Fruit fly (Drosophila melanogaster): ENCODE results near the gene CG14435.

Gene CG14435

dm6 chrX:6803312-6803794 is 40.4 kb downstream of the CG14435 start, which contains the start of the genes C3G and pod1 (continued):
- no peak for TF ChIP-seq fru (optimal IDR thresholded peaks at IDR 0.05)
- TF ChIP-seq otp (GFP tag; IDR thresholded peaks at IDR 0.05) = no peak
- TF ChIP-seq CG10654 (GFP tag; optimal IDR thresholded peaks at IDR 0.05) = no peak
- no peak for TF ChIP-seq ash1 (GFP tag; optimal IDR thresholded peaks at IDR 0.05)
- TF ChIP-seq Rfx (GFP tag; IDR thresholded peaks at IDR 0.05) = peak; percentile 62
- TF ChIP-seq z (GFP tag; IDR thresholded peaks at IDR 0.05) = no peak
- TF ChIP-seq CG14860 (GFP tag; IDR thresholded peaks at IDR 0.05; ENCODE audit: partially characterized antibody) = peak; percentile 97
- no peak for TF ChIP-seq jing (GFP tag; optimal IDR thresholded peaks at IDR 0.05)
- no peak for TF ChIP-seq dmrt11E (tag; optimal IDR thresholded peaks at IDR 0.05)
- TF ChIP-seq CG2202 (tag; optimal IDR thresholded peaks at IDR 0.05) = no peak
- TF ChIP-seq al (GFP tag; IDR thresholded peaks at IDR 0.05) = 0 out of 2 replicates have a peak, but pooled peaks have one; percentile 14
- peak; percentile 93 for TF ChIP-seq cg (GFP tag; optimal IDR thresholded peaks at IDR 0.05)
- no peak for TF ChIP-seq bsh (GFP tag; optimal IDR thresholded peaks at IDR 0.05)
- peak; percentile 96 for TF ChIP-seq CG34224 (GFP tag; IDR thresholded peaks at IDR 0.05; ENCODE audit: partially characterized antibody)
- TF ChIP-seq ATbp (GFP tag; optimal IDR thresholded peaks at IDR 0.05) = no peak
- TF ChIP-seq Sox100B (GFP tag; optimal IDR thresholded peaks at IDR 0.05) = no peak
- TF ChIP-seq cwo (GFP tag; optimal IDR thresholded peaks at IDR 0.05) = no peak
- TF ChIP-seq Atf6 (GFP tag; IDR thresholded peaks at IDR 0.05) = no peak
- TF ChIP-seq CG1647 (GFP tag; optimal IDR thresholded peaks at IDR 0.05) = peak; percentile 39
- no peak for TF ChIP-seq dati (GFP tag; IDR thresholded peaks at IDR 0.05)
- no peak for TF ChIP-seq CG9609 (GFP tag; optimal IDR thresholded peaks at IDR 0.05)
- TF ChIP-seq esg (GFP tag; conservative IDR thresholded peaks at IDR 0.05) = no peak
- no peak for TF ChIP-seq Ssrp (tag; optimal IDR thresholded peaks at IDR 0.05)
- TF ChIP-seq CG14667 (GFP tag; IDR thresholded peaks at IDR 0.05) = no peak
- no peak for TF ChIP-seq Mrtf (GFP tag; IDR thresholded peaks at IDR 0.05)
- TF ChIP-seq CG10147 (GFP tag; optimal IDR thresholded peaks at IDR 0.05) = no peak
- peak; percentile 23 for TF ChIP-seq nerfin-1 (tag; optimal IDR thresholded peaks at IDR 0.05)
- TF ChIP-seq CG12071 (GFP tag; optimal IDR thresholded peaks at IDR 0.05) = no peak
- TF ChIP-seq Nf-YB (GFP tag; optimal IDR thresholded peaks at IDR 0.05) = peak; percentile 21
- peak in 1 of 2 experiments; percentile 26 for TF ChIP-seq crp (GFP tag; optimal IDR thresholded peaks at IDR 0.05)
- no peak for TF ChIP-seq Dek (tag; optimal IDR thresholded peaks at IDR 0.05)
- no peak for TF ChIP-seq NC2α (GFP tag; optimal IDR thresholded peaks at IDR 0.05)
- peak; percentile 43; the same call in 1 of the 2 replicates for TF ChIP-seq ssp (GFP tag; IDR thresholded peaks at IDR 0.05)
- TF ChIP-seq wor (GFP tag; IDR thresholded peaks at IDR 0.05) = no peak
- TF ChIP-seq sens (GFP tag) = peak; percentile 88
- TF ChIP-seq sug (tag; optimal IDR thresholded peaks at IDR 0.05) = peak; percentile 58
- peak; percentile 98 for TF ChIP-seq tna (GFP tag; IDR thresholded peaks at IDR 0.05; ENCODE audit: partially characterized antibody)
- no peak for TF ChIP-seq CG11085 (GFP tag; IDR thresholded peaks at IDR 0.05)
- peak; percentile 21 for TF ChIP-seq ems (GFP tag; optimal IDR thresholded peaks at IDR 0.05)
- TF ChIP-seq dm (GFP tag; optimal IDR thresholded peaks at IDR 0.05) = no peak
- TF ChIP-seq Dll (GFP tag; IDR thresholded peaks at IDR 0.05; ENCODE audit: partially characterized antibody) = peak; percentile 94
- no peak for TF ChIP-seq CG31365 (tag; optimal IDR thresholded peaks at IDR 0.05)
- TF ChIP-seq nmo (GFP tag; optimal IDR thresholded peaks at IDR 0.05) = peak; percentile 60
- peak; percentile 96 for TF ChIP-seq nerfin-2 (GFP tag; IDR thresholded peaks at IDR 0.05; ENCODE audit: partially characterized antibody)
- TF ChIP-seq emc (GFP tag; optimal IDR thresholded peaks at IDR 0.05) = no peak
- peak; percentile 6 for TF ChIP-seq ERR (GFP tag; optimal IDR thresholded peaks at IDR 0.05)
- peak; percentile 52 for TF ChIP-seq CG15601 (tag; optimal IDR thresholded peaks at IDR 0.05)
- no peak for TF ChIP-seq cas (GFP tag; IDR thresholded peaks at IDR 0.05)
- TF ChIP-seq Doc2 (GFP tag; IDR thresholded peaks at IDR 0.05) = no peak
- TF ChIP-seq Awh (GFP tag; IDR thresholded peaks at IDR 0.05) = no peak
- TF ChIP-seq zfh2 (GFP tag; optimal IDR thresholded peaks at IDR 0.05) = peak; percentile 41

All from whole organism, embryonic.